Worm (Caenorhabditis elegans) whole organism, L1 larva: Measurements from ENCODE around the gene Y69E1A.8.

Source experiments
- C04F5.9 ChIP-seq: sonication (generic microtip); optimal IDR thresholded peaks from 2 replicates; lab custom pipeline; 2016; ENCODE audit warnings: missing genetic modification characterization, missing compliant biosample characterization
- F16B12.6 ChIP-seq: fragments of 150-350 bp; optimal IDR thresholded peaks from 2 replicates; lab custom pipeline; 2014; ENCODE audit warnings: missing biosample characterization, missing genetic modification characterization
- Y116A8C.19 ChIP-seq: sonication (generic microtip); optimal IDR thresholded peaks from 2 replicates; lab custom pipeline; 2016; ENCODE audit warnings: missing compliant biosample characterization, missing genetic modification characterization, borderline replicate concordance
- alr-1 ChIP-seq: fragments of 200-800 bp; sonication (Bioruptor generic); optimal IDR thresholded peaks from 2 replicates; lab custom pipeline; 2018; ENCODE audit warnings: borderline replicate concordance, mild to moderate bottlenecking, missing genetic modification characterization, missing compliant biosample characterization
- ama-1 ChIP-seq: fragments of 150-350 bp; optimal IDR thresholded peaks from 2 replicates; lab custom pipeline; 2014
- blmp-1 ChIP-seq: fragments of 150-350 bp; optimal IDR thresholded peaks from 2 replicates; lab custom pipeline; 2014; ENCODE audit warnings: missing biosample characterization, missing genetic modification characterization
- ceh-63 ChIP-seq: fragments of 200-800 bp; sonication (Bioruptor generic); optimal IDR thresholded peaks from 2 replicates; lab custom pipeline; 2018; ENCODE audit warnings: mild to moderate bottlenecking, missing genetic modification characterization, missing compliant biosample characterization
- ceh-88 ChIP-seq: fragments of 200-800 bp; sonication (Bioruptor generic); IDR thresholded peaks from 2 replicates; pipeline ENCODE4 v1.3.6; 2022; ENCODE audit warnings: missing genetic modification characterization, missing compliant biosample characterization
- ceh-90 ChIP-seq: sonication (generic microtip); optimal IDR thresholded peaks from 2 replicates; lab custom pipeline; 2016; ENCODE audit warnings: missing genetic modification characterization, missing compliant biosample characterization
- ces-1 ChIP-seq: fragments of 150-350 bp; optimal IDR thresholded peaks from 2 replicates; lab custom pipeline; 2014; ENCODE audit warnings: missing biosample characterization, missing genetic modification reagents, missing genetic modification characterization
- elt-2 ChIP-seq: sonication (generic microtip); optimal IDR thresholded peaks from 2 replicates; lab custom pipeline; 2016; ENCODE audit warnings: missing genetic modification characterization, mild to moderate bottlenecking, inconsistent platforms, missing compliant biosample characterization, missing genetic modification reagents
- elt-3 ChIP-seq, 6 experiments: fragments of 150-350 bp in 1 of 6; sonication (generic microtip); optimal IDR thresholded peaks; 2 replicates each; lab custom pipeline; 2017 to 2018; ENCODE audit warnings: missing biosample characterization in 6 of 6, missing genetic modification characterization in 6 of 6, inconsistent platforms in 1 of 6
- fkh-4 ChIP-seq: sonication (generic microtip); optimal IDR thresholded peaks from 2 replicates; lab custom pipeline; 2016; ENCODE audit warnings: missing compliant biosample characterization, missing genetic modification characterization, borderline replicate concordance
- fkh-8 ChIP-seq: sonication (generic microtip); optimal IDR thresholded peaks from 2 replicates; lab custom pipeline; 2016; ENCODE audit warnings: mild to moderate bottlenecking, missing genetic modification characterization, missing compliant biosample characterization
- fos-1 ChIP-seq: fragments of 150-350 bp; optimal IDR thresholded peaks from 2 replicates; lab custom pipeline; 2014; ENCODE audit warnings: missing biosample characterization, missing genetic modification characterization
- grh-1 ChIP-seq: fragments of 200-800 bp; sonication (Bioruptor generic); IDR thresholded peaks from 2 replicates; pipeline ENCODE4 v1.3.6; 2022; ENCODE audit warnings: missing genetic modification reagents, missing genetic modification characterization, missing compliant biosample characterization
- hlh-17 ChIP-seq: fragments of 200-800 bp; sonication (Bioruptor generic); optimal IDR thresholded peaks from 2 replicates; lab custom pipeline; 2018; ENCODE audit warnings: missing genetic modification characterization, mild to moderate bottlenecking, missing compliant biosample characterization, moderate library complexity, borderline replicate concordance
- hlh-4 ChIP-seq: sonication (generic microtip); optimal IDR thresholded peaks from 2 replicates; lab custom pipeline; 2016; ENCODE audit warnings: mild to moderate bottlenecking, missing genetic modification characterization, missing compliant biosample characterization
- irx-1 ChIP-seq: sonication (generic microtip); optimal IDR thresholded peaks from 2 replicates; lab custom pipeline; 2016; ENCODE audit warnings: missing genetic modification characterization, missing compliant biosample characterization
- isw-1 ChIP-seq: fragments of 200-800 bp; sonication (Bioruptor generic); IDR thresholded peaks from 2 replicates; pipeline ENCODE4 v1.3.6; 2022; ENCODE audit warnings: missing genetic modification characterization, missing compliant biosample characterization
- jun-1 ChIP-seq: fragments of 150-350 bp; optimal IDR thresholded peaks from 2 replicates; lab custom pipeline; 2014; ENCODE audit warnings: missing biosample characterization, missing genetic modification reagents, missing genetic modification characterization
- lin-13 ChIP-seq: fragments of 150-350 bp; optimal IDR thresholded peaks from 2 replicates; lab custom pipeline; 2014; ENCODE audit warnings: missing biosample characterization, missing genetic modification reagents, missing genetic modification characterization
- lin-14 ChIP-seq: fragments of 200-800 bp; sonication (Bioruptor generic); optimal IDR thresholded peaks from 2 replicates; lab custom pipeline; 2018; ENCODE audit warnings: mild to moderate bottlenecking, missing genetic modification characterization, moderate library complexity, missing compliant biosample characterization
- lin-15B ChIP-seq: fragments of 150-350 bp; sonication (generic microtip); optimal IDR thresholded peaks from 3 replicates; lab custom pipeline; 2014; ENCODE audit warnings: missing biosample characterization, missing genetic modification characterization
- lin-39 ChIP-seq: fragments of 150-350 bp; optimal IDR thresholded peaks from 2 replicates; lab custom pipeline; 2014; ENCODE audit warnings: missing biosample characterization, missing genetic modification reagents, missing genetic modification characterization
- lir-3 ChIP-seq: sonication (generic microtip); optimal IDR thresholded peaks from 2 replicates; lab custom pipeline; 2016; ENCODE audit warnings: mild to moderate bottlenecking, missing genetic modification characterization, moderate library complexity, missing compliant biosample characterization; ENCODE audit not compliant: poor library complexity
- mdl-1 ChIP-seq, 2 experiments: fragments of 150-350 bp; optimal IDR thresholded peaks; 2 replicates each; lab custom pipeline; 2014 to 2017; ENCODE audit warnings: missing biosample characterization in 2 of 2, missing genetic modification characterization in 2 of 2, inconsistent platforms in 1 of 2
- mep-1 ChIP-seq: fragments of 150-350 bp; optimal IDR thresholded peaks from 2 replicates; lab custom pipeline; 2014; ENCODE audit warnings: missing biosample characterization, missing genetic modification characterization
- nhr-11 ChIP-seq: fragments of 150-350 bp; optimal IDR thresholded peaks from 2 replicates; lab custom pipeline; 2014; ENCODE audit warnings: missing biosample characterization, missing genetic modification characterization
- nhr-12 ChIP-seq: sonication (generic microtip); optimal IDR thresholded peaks from 2 replicates; lab custom pipeline; 2017; ENCODE audit warnings: missing biosample characterization, missing genetic modification characterization
- nhr-19 ChIP-seq: fragments of 200-800 bp; sonication (Bioruptor generic); conservative IDR thresholded peaks from 2 replicates; pipeline ENCODE4 v1.3.6; 2022; ENCODE audit warnings: missing genetic modification characterization, missing compliant biosample characterization
- nhr-20 ChIP-seq: sonication (generic microtip); optimal IDR thresholded peaks from 2 replicates; lab custom pipeline; 2016; ENCODE audit warnings: mild to moderate bottlenecking, missing genetic modification characterization, missing compliant biosample characterization
- nhr-237 ChIP-seq: fragments of 150-350 bp; optimal IDR thresholded peaks from 2 replicates; lab custom pipeline; 2014; ENCODE audit warnings: missing biosample characterization, missing genetic modification characterization
- nhr-28 ChIP-seq: fragments of 150-350 bp; optimal IDR thresholded peaks from 2 replicates; lab custom pipeline; 2014; ENCODE audit warnings: missing biosample characterization, missing genetic modification characterization
- nhr-47 ChIP-seq: sonication (generic microtip); optimal IDR thresholded peaks from 2 replicates; lab custom pipeline; 2016; ENCODE audit warnings: mild to moderate bottlenecking, missing genetic modification characterization, moderate library complexity, missing compliant biosample characterization
- nhr-71 ChIP-seq: sonication (generic microtip); optimal IDR thresholded peaks from 2 replicates; lab custom pipeline; 2016; ENCODE audit warnings: mild to moderate bottlenecking, missing genetic modification characterization, moderate library complexity, missing compliant biosample characterization
- nhr-84 ChIP-seq: sonication (generic microtip); optimal IDR thresholded peaks from 2 replicates; lab custom pipeline; 2017; ENCODE audit warnings: missing biosample characterization, missing genetic modification characterization
- nhr-85 ChIP-seq: sonication (generic microtip); peaks from one replicate; lab custom pipeline; 2016; ENCODE audit warnings: missing genetic modification characterization, inconsistent platforms, missing compliant biosample characterization
- pqm-1 ChIP-seq: sonication (generic microtip); optimal IDR thresholded peaks from 3 replicates; lab custom pipeline; 2017; ENCODE audit warnings: missing biosample characterization, missing genetic modification characterization
- skn-1 ChIP-seq: fragments of 150-350 bp; optimal IDR thresholded peaks from 2 replicates; lab custom pipeline; 2014; ENCODE audit warnings: missing biosample characterization, missing genetic modification characterization
- snpc-4 ChIP-seq: fragments of 150-350 bp; optimal IDR thresholded peaks from 2 replicates; lab custom pipeline; 2014; ENCODE audit warnings: missing biosample characterization, missing genetic modification characterization
- snu-23 ChIP-seq: sonication (generic microtip); optimal IDR thresholded peaks from 2 replicates; lab custom pipeline; 2016; ENCODE audit warnings: missing genetic modification characterization, missing compliant biosample characterization
- sox-4 ChIP-seq: sonication (generic microtip); optimal IDR thresholded peaks from 2 replicates; lab custom pipeline; 2016; ENCODE audit warnings: missing genetic modification characterization, missing compliant biosample characterization
- sptf-1 ChIP-seq: fragments of 150-350 bp; optimal IDR thresholded peaks from 2 replicates; lab custom pipeline; 2014; ENCODE audit warnings: missing biosample characterization, missing genetic modification characterization
- swsn-7 ChIP-seq: sonication (generic microtip); optimal IDR thresholded peaks from 2 replicates; lab custom pipeline; 2016; ENCODE audit warnings: missing genetic modification characterization, missing compliant biosample characterization
- unc-130 ChIP-seq: fragments of 150-350 bp; optimal IDR thresholded peaks from 2 replicates; lab custom pipeline; 2017; ENCODE audit warnings: missing biosample characterization, missing genetic modification characterization, inconsistent platforms
- unc-30 ChIP-seq: sonication (generic microtip); optimal IDR thresholded peaks from 2 replicates; lab custom pipeline; 2017; ENCODE audit warnings: missing biosample characterization, missing genetic modification characterization
- unc-62 ChIP-seq: fragments of 150-350 bp; optimal IDR thresholded peaks from 2 replicates; lab custom pipeline; 2014; ENCODE audit warnings: missing biosample characterization, missing genetic modification reagents, missing genetic modification characterization
- vab-15 ChIP-seq: sonication (generic microtip); optimal IDR thresholded peaks from 2 replicates; lab custom pipeline; 2017; ENCODE audit warnings: missing genotype, mild to moderate bottlenecking, missing genetic modification characterization, missing compliant biosample characterization
- zag-1 ChIP-seq: fragments of 150-350 bp; optimal IDR thresholded peaks from 2 replicates; lab custom pipeline; 2014; ENCODE audit warnings: missing biosample characterization, missing genetic modification characterization
- ztf-4 ChIP-seq: fragments of 150-350 bp; optimal IDR thresholded peaks from 2 replicates; lab custom pipeline; 2014; ENCODE audit warnings: missing biosample characterization, missing genetic modification characterization

Gene Y69E1A.8

ce11 chrIV:11008255-11008654, 41.9 kb downstream of the Y69E1A.8 start (continued):
- no peak for TF ChIP-seq hlh-17 (GFP tag; lab: Kevin White, UChicago)
- no peak for TF ChIP-seq ceh-88 (GFP tag; lab: Robert Waterston, UW)
- no peak for TF ChIP-seq fkh-8 (tag; lab: Kevin White, UChicago)
- no peak for TF ChIP-seq elt-2 (tag; lab: Kevin White, UChicago)
- TF ChIP-seq blmp-1 (tag; lab: Kevin White, UChicago) = peak; percentile 96
- TF ChIP-seq nhr-28 (tag; lab: Kevin White, UChicago) = no peak
- no peak for TF ChIP-seq grh-1 (GFP tag; lab: Robert Waterston, UW)
- TF ChIP-seq sptf-1 = no peak
- TF ChIP-seq mep-1 = no peak
- peak; percentile 88 for TF ChIP-seq nhr-85 (tag; lab: Kevin White, UChicago)
- TF ChIP-seq ces-1 (GFP tag; lab: Kevin White, UChicago) = no peak
- no peak for TF ChIP-seq hlh-4 (tag; lab: Kevin White, UChicago)
- TF ChIP-seq sox-4 = no peak
- no peak for TF ChIP-seq unc-30
- TF ChIP-seq lin-14 (GFP tag; lab: Kevin White, UChicago) = peak; percentile 78
- TF ChIP-seq ama-1 (lab: Kevin White, UChicago) = no peak
- peak; percentile 37 for TF ChIP-seq nhr-237 (tag; lab: Kevin White, UChicago)
- no peak for TF ChIP-seq ceh-90 (tag; lab: Kevin White, UChicago)
- TF ChIP-seq skn-1 = peak; percentile 41
- no peak for TF ChIP-seq ztf-4 (tag; lab: Kevin White, UChicago)
- TF ChIP-seq ceh-63 (GFP tag; lab: Kevin White, UChicago) = no peak
- TF ChIP-seq nhr-47 (tag; lab: Kevin White, UChicago) = no peak
- no peak for TF ChIP-seq snpc-4 (tag; lab: Kevin White, UChicago)
- TF ChIP-seq jun-1 (tag; lab: Kevin White, UChicago) = peak; percentile 43
- no peak for TF ChIP-seq zag-1 (tag; lab: Kevin White, UChicago)
- TF ChIP-seq unc-130 (tag; lab: Kevin White, UChicago) = no peak
- no peak for TF ChIP-seq mdl-1 (tag; optimal IDR thresholded peaks at IDR 0.05; lab: Kevin White, UChicago)
- no peak for TF ChIP-seq Y116A8C.19 (tag; lab: Kevin White, UChicago)
- TF ChIP-seq elt-3 (tag; optimal IDR thresholded peaks at IDR 0.05; lab: Kevin White, UChicago) = peak in 1 of 6 experiments; percentile 54
- TF ChIP-seq nhr-20 (tag; lab: Kevin White, UChicago) = peak; percentile 38
- TF ChIP-seq unc-62 (GFP tag; lab: Kevin White, UChicago) = no peak
- TF ChIP-seq irx-1 (tag; lab: Kevin White, UChicago) = no peak
- TF ChIP-seq vab-15 = no peak
- TF ChIP-seq nhr-84 (tag; lab: Kevin White, UChicago) = no peak
- no peak for TF ChIP-seq C04F5.9 (tag; lab: Kevin White, UChicago)
- peak; percentile 41 for TF ChIP-seq nhr-71 (tag; lab: Kevin White, UChicago)
- no peak for TF ChIP-seq nhr-11 (tag; lab: Kevin White, UChicago)
- no peak for TF ChIP-seq nhr-12 (tag; lab: Kevin White, UChicago)
- TF ChIP-seq lin-15B (tag; lab: Kevin White, UChicago) = no peak
- TF ChIP-seq lin-13 (GFP tag; lab: Kevin White, UChicago) = no peak
- TF ChIP-seq F16B12.6 (tag; lab: Kevin White, UChicago) = no peak
- peak; percentile 70 for TF ChIP-seq snu-23 (GFP tag; lab: Kevin White, UChicago)
- no peak for TF ChIP-seq pqm-1 (tag; lab: Kevin White, UChicago)
- no peak for TF ChIP-seq nhr-19
- TF ChIP-seq lir-3 (tag; lab: Kevin White, UChicago) = no peak
- peak; percentile 76 for TF ChIP-seq fos-1 (tag; lab: Kevin White, UChicago)
- TF ChIP-seq swsn-7 = peak; percentile 1
- no peak for TF ChIP-seq fkh-4 (tag; lab: Kevin White, UChicago)
- no peak for TF ChIP-seq alr-1 (tag; lab: Kevin White, UChicago)
- TF ChIP-seq lin-39 (tag; lab: Kevin White, UChicago) = no peak
- TF ChIP-seq isw-1 (GFP tag; lab: Robert Waterston, UW) = no peak
